Worm (Caenorhabditis elegans) whole organism, young adult: ENCODE measurements around the gene rme-1.

ENCODE experiments used
- B0035.1 ChIP-seq: sonication (generic microtip); optimal IDR thresholded peaks from 2 replicates; lab custom pipeline; 2016; ENCODE audit warnings: missing genetic modification characterization, mild to moderate bottlenecking, missing compliant biosample characterization, missing genotype, missing genetic modification reagents
- C06A6.2 ChIP-seq: fragments of 200-800 bp; sonication (Bioruptor generic); conservative IDR thresholded peaks from 2 replicates; pipeline ENCODE4 v1.3.6; 2022; ENCODE audit warnings: missing genetic modification characterization, missing compliant biosample characterization
- D2030.7 ChIP-seq: fragments of 200-800 bp; sonication (Bioruptor generic); IDR thresholded peaks from 2 replicates; pipeline ENCODE4 v1.3.6; 2022; ENCODE audit warnings: missing genetic modification reagents, missing genetic modification characterization, missing compliant biosample characterization
- F23B12.7 ChIP-seq: sonication (generic microtip); optimal IDR thresholded peaks from 2 replicates; lab custom pipeline; 2017; ENCODE audit warnings: missing genetic modification characterization, mild to moderate bottlenecking, missing compliant biosample characterization, antibody characterized with exemption, moderate library complexity; ENCODE audit not compliant: insufficient read depth
- F57C9.4 ChIP-seq: sonication (generic microtip); optimal IDR thresholded peaks from 2 replicates; lab custom pipeline; 2017; ENCODE audit warnings: mild to moderate bottlenecking, missing genetic modification characterization, missing compliant biosample characterization
- T07F8.4 ChIP-seq: sonication (generic microtip); optimal IDR thresholded peaks from 2 replicates; lab custom pipeline; 2016; ENCODE audit warnings: mild to moderate bottlenecking, missing genetic modification characterization, moderate library complexity, missing compliant biosample characterization
- Y53F4B.3 ChIP-seq: fragments of 200-800 bp; sonication (Bioruptor generic); IDR thresholded peaks from 2 replicates; pipeline ENCODE4 v1.3.6; 2022; ENCODE audit warnings: missing genetic modification reagents, missing genetic modification characterization, missing compliant biosample characterization
- Y53G8AR.9 ChIP-seq: fragments of 200-800 bp; sonication (Bioruptor generic); conservative IDR thresholded peaks from 2 replicates; pipeline ENCODE4 v1.3.6; 2022; ENCODE audit warnings: missing genetic modification reagents, missing genetic modification characterization, missing compliant biosample characterization
- Y67H2A.10 ChIP-seq: fragments of 200-800 bp; sonication (Bioruptor generic); conservative IDR thresholded peaks from 2 replicates; pipeline ENCODE4 v1.3.6; 2022; ENCODE audit warnings: missing genetic modification reagents, missing genetic modification characterization, missing compliant biosample characterization
- ZK185.1 ChIP-seq: sonication (generic microtip); optimal IDR thresholded peaks from 2 replicates; lab custom pipeline; 2016; ENCODE audit warnings: mild to moderate bottlenecking, missing genetic modification characterization, missing compliant biosample characterization; ENCODE audit not compliant: poor library complexity, severe bottlenecking
- ama-1 ChIP-seq, 3 experiments: fragments of 150-350 bp in 1 of 3; sonication (generic microtip) in 2 of 3; optimal IDR thresholded peaks; 2 replicates each; lab custom pipeline; 2014 to 2018; ENCODE audit warnings: missing biosample characterization in 2 of 3, missing genetic modification characterization in 2 of 3, missing genetic modification reagents in 2 of 3
- athp-1 ChIP-seq: sonication (generic microtip); optimal IDR thresholded peaks from 2 replicates; lab custom pipeline; 2017; ENCODE audit warnings: mild to moderate bottlenecking, missing genetic modification characterization, missing compliant biosample characterization
- attf-3 ChIP-seq: fragments of 200-800 bp; sonication (Bioruptor generic); conservative IDR thresholded peaks from 2 replicates; pipeline ENCODE4 v1.3.6; 2022; ENCODE audit warnings: missing genetic modification reagents, missing genetic modification characterization, missing compliant biosample characterization
- attf-5 ChIP-seq: fragments of 200-800 bp; sonication (Bioruptor generic); optimal IDR thresholded peaks from 2 replicates; lab custom pipeline; 2018; ENCODE audit warnings: mild to moderate bottlenecking, missing genetic modification characterization, missing compliant biosample characterization
- cebp-1 ChIP-seq, 2 experiments: fragments of 200-800 bp in 1 of 2; sonication (Bioruptor generic) in 1 of 2; sonication (generic microtip) in 1 of 2; IDR thresholded peaks in 1 of 2; optimal IDR thresholded peaks in 1 of 2; 2 replicates each; pipeline versions ENCODE4 v1.3.6 to Lab custom; 2017 to 2022; ENCODE audit warnings: missing compliant biosample characterization in 2 of 2, missing genetic modification characterization in 2 of 2, mild to moderate bottlenecking in 1 of 2, missing genetic modification reagents in 1 of 2, moderate library complexity in 1 of 2
- ceh-79 ChIP-seq: sonication (generic microtip); optimal IDR thresholded peaks from 2 replicates; lab custom pipeline; 2017; ENCODE audit warnings: mild to moderate bottlenecking, missing genetic modification characterization, missing compliant biosample characterization
- egl-18 ChIP-seq: fragments of 200-800 bp; sonication (Bioruptor generic); IDR thresholded peaks from 2 replicates; pipeline ENCODE4 v1.3.6; 2022; ENCODE audit warnings: missing genetic modification reagents, missing genetic modification characterization, missing compliant biosample characterization
- egrh-3 ChIP-seq: fragments of 200-800 bp; sonication (Bioruptor generic); IDR thresholded peaks from 2 replicates; pipeline ENCODE4 v1.3.6; 2022; ENCODE audit warnings: missing genetic modification reagents, missing genetic modification characterization, missing compliant biosample characterization
- ekl-4 ChIP-seq: fragments of 200-800 bp; sonication (Bioruptor generic); IDR thresholded peaks from 2 replicates; pipeline ENCODE4 v1.3.6; 2022; ENCODE audit warnings: missing genetic modification reagents, missing genetic modification characterization, missing compliant biosample characterization
- gei-17 ChIP-seq: fragments of 200-800 bp; sonication (Bioruptor generic); optimal IDR thresholded peaks from 2 replicates; lab custom pipeline; 2018; ENCODE audit warnings: mild to moderate bottlenecking, missing genetic modification characterization, missing compliant biosample characterization
- him-1 ChIP-seq: sonication (generic microtip); optimal IDR thresholded peaks from 2 replicates; lab custom pipeline; 2016; ENCODE audit warnings: missing genotype, missing genetic modification reagents, missing genetic modification characterization, missing compliant biosample characterization
- hmg-20 ChIP-seq: fragments of 200-800 bp; sonication (Bioruptor generic); IDR thresholded peaks from 2 replicates; pipeline ENCODE4 v1.3.6; 2022; ENCODE audit warnings: missing genetic modification reagents, missing genetic modification characterization, missing compliant biosample characterization
- let-607 ChIP-seq, 2 experiments: fragments of 200-800 bp in 1 of 2; sonication (Bioruptor generic) in 1 of 2; sonication (generic microtip) in 1 of 2; optimal IDR thresholded peaks; 2 replicates each; lab custom pipeline; 2016 to 2018; ENCODE audit warnings: mild to moderate bottlenecking in 2 of 2, missing compliant biosample characterization in 2 of 2, missing genetic modification characterization in 2 of 2, moderate library complexity in 2 of 2, missing genotype in 1 of 2
- lin-26 ChIP-seq: fragments of 200-800 bp; sonication (Bioruptor generic); IDR thresholded peaks from 2 replicates; pipeline ENCODE4 v1.3.6; 2022; ENCODE audit warnings: missing genetic modification reagents, missing genetic modification characterization, missing compliant biosample characterization
- lin-35 ChIP-seq, 3 experiments: fragments of 150-350 bp in 2 of 3; sonication (generic microtip) in 1 of 3; optimal IDR thresholded peaks; 2 replicates each; lab custom pipeline; 2014 to 2018; ENCODE audit warnings: missing biosample characterization in 3 of 3, missing genetic modification characterization in 3 of 3, missing genetic modification reagents in 3 of 3
- lin-54 ChIP-seq: fragments of 200-800 bp; sonication (Bioruptor generic); optimal IDR thresholded peaks from 2 replicates; lab custom pipeline; 2018; ENCODE audit warnings: mild to moderate bottlenecking, missing genetic modification characterization, missing compliant biosample characterization
- lir-1 ChIP-seq: fragments of 200-800 bp; sonication (Bioruptor generic); conservative IDR thresholded peaks from 2 replicates; pipeline ENCODE4 v1.3.6; 2022; ENCODE audit warnings: missing genetic modification reagents, missing genetic modification characterization, missing compliant biosample characterization
- madf-3 ChIP-seq: fragments of 200-800 bp; sonication (Bioruptor generic); IDR thresholded peaks from 2 replicates; pipeline ENCODE4 v1.3.6; 2022; ENCODE audit warnings: missing genetic modification reagents, missing genetic modification characterization, missing compliant biosample characterization
- mcd-1 ChIP-seq: fragments of 200-800 bp; sonication (Bioruptor generic); IDR thresholded peaks from 2 replicates; pipeline ENCODE4 v1.3.6; 2022; ENCODE audit warnings: missing genetic modification reagents, missing genetic modification characterization, missing compliant biosample characterization
- nfya-2 ChIP-seq: fragments of 200-800 bp; sonication (Bioruptor generic); IDR thresholded peaks from 2 replicates; pipeline ENCODE4 v1.3.6; 2022; ENCODE audit warnings: missing genetic modification reagents, missing genetic modification characterization, missing compliant biosample characterization
- nfyb-1 ChIP-seq: fragments of 200-800 bp; sonication (Bioruptor generic); IDR thresholded peaks from 2 replicates; pipeline ENCODE4 v1.3.6; 2022; ENCODE audit warnings: missing genetic modification reagents, missing genetic modification characterization, missing compliant biosample characterization
- rcor-1 ChIP-seq: fragments of 200-800 bp; sonication (Bioruptor generic); IDR thresholded peaks from 2 replicates; pipeline ENCODE4 v1.3.6; 2022; ENCODE audit warnings: missing genetic modification reagents, missing genetic modification characterization, missing compliant biosample characterization
- repo-1 ChIP-seq: sonication (generic microtip); optimal IDR thresholded peaks from 2 replicates; lab custom pipeline; 2017; ENCODE audit warnings: mild to moderate bottlenecking, missing genetic modification characterization, missing compliant biosample characterization
- sea-2 ChIP-seq: fragments of 200-800 bp; sonication (Bioruptor generic); IDR thresholded peaks from 2 replicates; pipeline ENCODE4 v1.3.6; 2022; ENCODE audit warnings: missing genetic modification characterization, missing compliant biosample characterization
- somi-1 ChIP-seq: fragments of 200-800 bp; sonication (Bioruptor generic); optimal IDR thresholded peaks from 2 replicates; lab custom pipeline; 2018; ENCODE audit warnings: mild to moderate bottlenecking, missing genetic modification characterization, missing compliant biosample characterization
- tlf-1 ChIP-seq: fragments of 200-800 bp; sonication (Bioruptor generic); optimal IDR thresholded peaks from 2 replicates; lab custom pipeline; 2018; ENCODE audit warnings: mild to moderate bottlenecking, missing genetic modification characterization, missing compliant biosample characterization
- unc-62 ChIP-seq: fragments of 150-350 bp; optimal IDR thresholded peaks from 2 replicates; lab custom pipeline; 2014; ENCODE audit warnings: missing biosample characterization, missing genetic modification reagents, missing genetic modification characterization
- zfh-2 ChIP-seq: fragments of 200-800 bp; sonication (Bioruptor generic); conservative IDR thresholded peaks from 2 replicates; pipeline ENCODE4 v1.3.6; 2022; ENCODE audit warnings: missing genetic modification reagents, missing genetic modification characterization, missing compliant biosample characterization
- zim-3 ChIP-seq: sonication (generic microtip); optimal IDR thresholded peaks from 2 replicates; lab custom pipeline; 2017; ENCODE audit warnings: mild to moderate bottlenecking, missing genetic modification characterization, moderate library complexity, missing compliant biosample characterization

Gene rme-1

ce11 chrV:6224494-6224959, 15.8 kb downstream of the rme-1 start (continued):
- TF ChIP-seq unc-62 (GFP tag; lab: Kevin White, UChicago): peak; percentile 89
- TF ChIP-seq lin-54 (GFP tag; lab: Kevin White, UChicago): peak; percentile 79
- no peak for TF ChIP-seq him-1 (tag; lab: Kevin White, UChicago)
- TF ChIP-seq ekl-4: peak; percentile 81
- TF ChIP-seq lin-35 (GFP tag; optimal IDR thresholded peaks at IDR 0.05; lab: Kevin White, UChicago): peak in 1 of 3 experiments; percentile 88
- peak; percentile 79 for TF ChIP-seq cebp-1 (GFP tag; IDR thresholded peaks at IDR 0.05; lab: Robert Waterston, UW)
- TF ChIP-seq cebp-1 (tag; optimal IDR thresholded peaks at IDR 0.05; lab: Kevin White, UChicago): peak; percentile 94
- peak; percentile 83 for TF ChIP-seq attf-5 (GFP tag; lab: Kevin White, UChicago)
- peak; percentile 46 for TF ChIP-seq F57C9.4 (tag; lab: Kevin White, UChicago)
- TF ChIP-seq athp-1: peak; percentile 75
- peak; percentile 68 to 80 for TF ChIP-seq let-607 (tag; optimal IDR thresholded peaks at IDR 0.05; lab: Kevin White, UChicago)
- peak; percentile 70 for TF ChIP-seq lin-26 (GFP tag; lab: Robert Waterston, UW)
- TF ChIP-seq D2030.7 (GFP tag; lab: Robert Waterston, UW): no peak
- TF ChIP-seq egrh-3 (GFP tag; lab: Robert Waterston, UW): peak; percentile 45; the same call in 1 of the 2 replicates
- no peak for TF ChIP-seq Y53F4B.3 (GFP tag; lab: Robert Waterston, UW)
- peak; percentile 93 for TF ChIP-seq somi-1 (GFP tag; lab: Kevin White, UChicago)
- peak; percentile 74 for TF ChIP-seq rcor-1 (GFP tag; lab: Robert Waterston, UW)
- TF ChIP-seq ceh-79: no peak
- no peak for TF ChIP-seq Y67H2A.10
- peak; percentile 83 for TF ChIP-seq tlf-1 (GFP tag; lab: Kevin White, UChicago)
- peak; percentile 69; the same call in 1 of the 2 replicates for TF ChIP-seq egl-18 (GFP tag; lab: Robert Waterston, UW)
- peak; percentile 93 for TF ChIP-seq zfh-2 (GFP tag; lab: Robert Waterston, UW)
- peak; percentile 81; the same call in 1 of the 2 replicates for TF ChIP-seq sea-2 (GFP tag; lab: Robert Waterston, UW)
- TF ChIP-seq T07F8.4 (tag; lab: Kevin White, UChicago): peak; percentile 17
- peak; percentile 72 for TF ChIP-seq zim-3 (tag; lab: Kevin White, UChicago)

- no peak for TF ChIP-seq gei-17 (GFP tag; lab: Kevin White, UChicago)
- peak; percentile 64 for TF ChIP-seq ama-1 (optimal IDR thresholded peaks at IDR 0.05; lab: Kevin White, UChicago)
- no peak for TF ChIP-seq ama-1 (GFP tag; optimal IDR thresholded peaks at IDR 0.05; lab: Kevin White, UChicago)
- TF ChIP-seq Y53G8AR.9 (GFP tag; lab: Robert Waterston, UW): peak; percentile 52
- peak; percentile 28 for TF ChIP-seq F23B12.7 (tag; lab: Kevin White, UChicago)
- TF ChIP-seq lin-26 (GFP tag; lab: Robert Waterston, UW): 0 out of 2 replicates have a peak, but pooled peaks have one; percentile 8
These were observed 16.4 kb downstream of the rme-1 start for ce11 chrV:6224984-6225617.

- TF ChIP-seq hmg-20 (GFP tag; lab: Robert Waterston, UW) (peak; percentile 25; the same call in 1 of the 2 replicates), Y53G8AR.9 (GFP tag; lab: Robert Waterston, UW) (0 out of 2 replicates have a peak, but pooled peaks have one; percentile 10), cebp-1 (GFP tag; IDR thresholded peaks at IDR 0.05; lab: Robert Waterston, UW) (no peak), cebp-1 (tag; optimal IDR thresholded peaks at IDR 0.05; lab: Kevin White, UChicago) (peak; percentile 30), madf-3 (GFP tag; lab: Robert Waterston, UW) (0 out of 2 replicates have a peak, but pooled peaks have one; percentile 15), ZK185.1 (tag; lab: Kevin White, UChicago) (peak; percentile 6), B0035.1 (tag; lab: Kevin White, UChicago) (no peak), attf-3 (GFP tag; lab: Robert Waterston, UW) (no peak), lin-35 (GFP tag; optimal IDR thresholded peaks at IDR 0.05; lab: Kevin White, UChicago) (peak in 1 of 3 experiments; percentile 26), nfyb-1 (GFP tag; lab: Robert Waterston, UW) (peak; percentile 23), C06A6.2 (GFP tag; lab: Robert Waterston, UW) (no peak), mcd-1 (GFP tag; lab: Robert Waterston, UW) (peak; percentile 36; the same call in 1 of the 2 replicates), nfya-2 (0 out of 2 replicates have a peak, but pooled peaks have one; percentile 12), lir-1 (0 out of 2 replicates have a peak, but pooled peaks have one; percentile 15), T07F8.4 (tag; lab: Kevin White, UChicago) (no peak), gei-17 (GFP tag; lab: Kevin White, UChicago) (peak; percentile 4), repo-1 (tag; lab: Kevin White, UChicago) (peak; percentile 56)
These were observed 17.3 kb downstream of the rme-1 start for ce11 chrV:6225745-6226528.
